Fruit fly (Drosophila melanogaster) whole organism, prepupa: ENCODE results near the gene CG7201.

Experiments
- Blimp-1 ChIP-seq: fragments of 200-800 bp; sonication (Bioruptor generic); optimal IDR thresholded peaks from 3 replicates; lab custom pipeline; 2017; ENCODE audit warnings: missing biosample characterization, missing genetic modification characterization, mild to moderate bottlenecking, moderate library complexity, missing genetic modification reagents
- CG10631 ChIP-seq: fragments of 200-800 bp; sonication (Bioruptor generic); optimal IDR thresholded peaks from 2 replicates; lab custom pipeline; 2016; ENCODE audit warnings: missing biosample characterization, missing genetic modification characterization
- CG11762 ChIP-seq: fragments of 200-800 bp; sonication (Bioruptor generic); optimal IDR thresholded peaks from 3 replicates; lab custom pipeline; 2016; ENCODE audit warnings: missing biosample characterization, missing genetic modification characterization; ENCODE audit not compliant: insufficient read depth
- CG11902 ChIP-seq: fragments of 200-800 bp; sonication (Bioruptor generic); optimal IDR thresholded peaks from 3 replicates; lab custom pipeline; 2016; ENCODE audit warnings: missing biosample characterization, missing genetic modification characterization
- CG15336 ChIP-seq: fragments of 200-800 bp; sonication (Bioruptor generic); IDR thresholded peaks from 2 replicates; pipeline ENCODE4 v1.3.6; 2022; ENCODE audit warnings: missing biosample characterization, missing genetic modification characterization
- CG1621 ChIP-seq: fragments of 200-800 bp; sonication (Bioruptor generic); optimal IDR thresholded peaks from 3 replicates; lab custom pipeline; 2018; ENCODE audit warnings: missing biosample characterization, mild to moderate bottlenecking, missing genetic modification characterization
- CG16779 ChIP-seq: fragments of 200-800 bp; sonication (Bioruptor generic); optimal IDR thresholded peaks from 3 replicates; lab custom pipeline; 2017; ENCODE audit warnings: missing biosample characterization, mild to moderate bottlenecking, missing genetic modification characterization
- CG31627 ChIP-seq: fragments of 200-800 bp; sonication (Bioruptor generic); optimal IDR thresholded peaks from 3 replicates; lab custom pipeline; 2016; ENCODE audit warnings: missing biosample characterization, missing genetic modification characterization
- CG32006 ChIP-seq: fragments of 200-800 bp; sonication (Bioruptor generic); optimal IDR thresholded peaks from 3 replicates; lab custom pipeline; 2017; ENCODE audit warnings: missing biosample characterization, mild to moderate bottlenecking, missing genetic modification characterization
- CG3919 ChIP-seq: fragments of 200-800 bp; sonication (Bioruptor generic); optimal IDR thresholded peaks from 3 replicates; lab custom pipeline; 2016; ENCODE audit warnings: missing biosample characterization, missing genetic modification characterization
- CG4318 ChIP-seq: fragments of 200-800 bp; sonication (Bioruptor generic); optimal IDR thresholded peaks from 3 replicates; lab custom pipeline; 2017; ENCODE audit warnings: missing biosample characterization, mild to moderate bottlenecking, missing genetic modification characterization
- CG6163 ChIP-seq: fragments of 200-800 bp; sonication (Bioruptor generic); IDR thresholded peaks from 3 replicates; pipeline ENCODE4 v1.3.6; 2022; ENCODE audit warnings: missing biosample characterization, missing genetic modification characterization
- CG6276 ChIP-seq: fragments of 200-800 bp; sonication (Bioruptor generic); optimal IDR thresholded peaks from 2 replicates; lab custom pipeline; 2017; ENCODE audit warnings: missing biosample characterization, mild to moderate bottlenecking, missing genetic modification characterization
- CG6792 ChIP-seq: fragments of 200-800 bp; sonication (Bioruptor generic); optimal IDR thresholded peaks from 3 replicates; lab custom pipeline; 2016; ENCODE audit warnings: missing biosample characterization, missing genetic modification characterization
- CG6808 ChIP-seq: fragments of 200-800 bp; sonication (Bioruptor generic); optimal IDR thresholded peaks from 3 replicates; lab custom pipeline; 2017; ENCODE audit warnings: missing biosample characterization, missing genetic modification characterization, mild to moderate bottlenecking, moderate library complexity, missing genetic modification reagents
- CG8119 ChIP-seq: fragments of 200-800 bp; sonication (Bioruptor generic); IDR thresholded peaks from 3 replicates; pipeline ENCODE4 v1.3.6; 2022; ENCODE audit warnings: missing biosample characterization, missing genetic modification characterization
- CG8319 ChIP-seq: fragments of 200-800 bp; sonication (Bioruptor generic); optimal IDR thresholded peaks from 3 replicates; lab custom pipeline; 2016; ENCODE audit warnings: missing biosample characterization, missing genetic modification characterization
- CG8632 ChIP-seq: fragments of 200-800 bp; sonication (Bioruptor generic); optimal IDR thresholded peaks from 3 replicates; lab custom pipeline; 2016; ENCODE audit warnings: missing biosample characterization, missing genetic modification characterization
- Eip78C ChIP-seq: fragments of 200-800 bp; sonication (Bioruptor generic); peaks from one replicate; lab custom pipeline; 2016; ENCODE audit warnings: missing biosample characterization, missing genetic modification characterization
- Ets96B ChIP-seq: fragments of 200-800 bp; optimal IDR thresholded peaks from 2 replicates; lab custom pipeline; 2019; ENCODE audit warnings: missing biosample characterization, mild to moderate bottlenecking, missing genetic modification characterization, moderate library complexity
- Gug ChIP-seq: fragments of 200-800 bp; sonication (Bioruptor generic); IDR thresholded peaks from 2 replicates; pipeline ENCODE4 v1.3.6; 2022; ENCODE audit warnings: missing biosample characterization, missing genetic modification characterization
- Hr4 ChIP-seq: fragments of 200-800 bp; sonication (Bioruptor generic); optimal IDR thresholded peaks from 3 replicates; lab custom pipeline; 2016; ENCODE audit warnings: missing biosample characterization, missing genetic modification characterization
- Lpt ChIP-seq: fragments of 200-800 bp; sonication (Bioruptor generic); optimal IDR thresholded peaks from 3 replicates; lab custom pipeline; 2016; ENCODE audit warnings: missing biosample characterization, missing genetic modification characterization
- Met ChIP-seq: fragments of 200-800 bp; sonication (Bioruptor generic); optimal IDR thresholded peaks from 3 replicates; lab custom pipeline; 2016; ENCODE audit warnings: missing biosample characterization, missing genetic modification characterization
- OdsH ChIP-seq: fragments of 200-800 bp; sonication (Bioruptor generic); optimal IDR thresholded peaks from 3 replicates; lab custom pipeline; 2016; ENCODE audit warnings: missing biosample characterization, missing genetic modification characterization
- Sox15 ChIP-seq: fragments of 200-800 bp; sonication (Bioruptor generic); optimal IDR thresholded peaks from 3 replicates; lab custom pipeline; 2016; ENCODE audit warnings: missing biosample characterization, missing genetic modification characterization
- cyc ChIP-seq: fragments of 200-800 bp; sonication (Bioruptor generic); optimal IDR thresholded peaks from 3 replicates; lab custom pipeline; 2016; ENCODE audit warnings: missing biosample characterization, missing genetic modification characterization
- dsx ChIP-seq: fragments of 200-800 bp; optimal IDR thresholded peaks from 3 replicates; lab custom pipeline; 2019; ENCODE audit warnings: missing biosample characterization, mild to moderate bottlenecking, missing genetic modification characterization, moderate library complexity; ENCODE audit not compliant: poor library complexity, severe bottlenecking
- eg ChIP-seq: fragments of 200-800 bp; sonication (Bioruptor generic); IDR thresholded peaks from 3 replicates; pipeline ENCODE4 v1.3.6; 2022; ENCODE audit warnings: missing biosample characterization, missing genetic modification characterization
- esn ChIP-seq: fragments of 200-800 bp; sonication (Bioruptor generic); optimal IDR thresholded peaks from 2 replicates; lab custom pipeline; 2016; ENCODE audit warnings: missing biosample characterization, mild to moderate bottlenecking, missing genetic modification characterization, moderate library complexity
- fd59A ChIP-seq: fragments of 200-800 bp; sonication (Bioruptor generic); optimal IDR thresholded peaks from 2 replicates; lab custom pipeline; 2017; ENCODE audit warnings: missing biosample characterization, mild to moderate bottlenecking, missing genetic modification characterization, missing genetic modification reagents
- fd85E ChIP-seq: fragments of 200-800 bp; sonication (Bioruptor generic); optimal IDR thresholded peaks from 3 replicates; lab custom pipeline; 2016; ENCODE audit warnings: missing biosample characterization, missing genetic modification characterization
- fkh ChIP-seq: fragments of 200-800 bp; sonication (Bioruptor generic); optimal IDR thresholded peaks from 3 replicates; lab custom pipeline; 2017; ENCODE audit warnings: missing biosample characterization, mild to moderate bottlenecking, missing genetic modification characterization, moderate library complexity
- spab ChIP-seq: fragments of 200-800 bp; sonication (Bioruptor generic); optimal IDR thresholded peaks from 2 replicates; lab custom pipeline; 2017; ENCODE audit warnings: missing biosample characterization, mild to moderate bottlenecking, missing genetic modification characterization, missing genetic modification reagents
- ss ChIP-seq, 2 experiments: fragments of 200-800 bp; sonication (Bioruptor generic); optimal IDR thresholded peaks; 2 replicates in 1 of 2; 3 replicates in 1 of 2; lab custom pipeline; 2017 to 2018; ENCODE audit warnings: mild to moderate bottlenecking in 2 of 2, missing biosample characterization in 2 of 2, missing genetic modification characterization in 2 of 2, moderate library complexity in 1 of 2
- svp ChIP-seq: fragments of 200-800 bp; sonication (Bioruptor generic); peaks from one replicate; lab custom pipeline; 2016; ENCODE audit warnings: missing biosample characterization, missing genetic modification characterization
- topi ChIP-seq: fragments of 200-800 bp; sonication (Bioruptor generic); optimal IDR thresholded peaks from 3 replicates; lab custom pipeline; 2016; ENCODE audit warnings: missing biosample characterization, missing genetic modification characterization
- vri ChIP-seq: fragments of 200-800 bp; sonication (Bioruptor generic); optimal IDR thresholded peaks from 3 replicates; lab custom pipeline; 2016; ENCODE audit warnings: missing biosample characterization, mild to moderate bottlenecking, missing genetic modification characterization

Gene CG7201

DNA sequence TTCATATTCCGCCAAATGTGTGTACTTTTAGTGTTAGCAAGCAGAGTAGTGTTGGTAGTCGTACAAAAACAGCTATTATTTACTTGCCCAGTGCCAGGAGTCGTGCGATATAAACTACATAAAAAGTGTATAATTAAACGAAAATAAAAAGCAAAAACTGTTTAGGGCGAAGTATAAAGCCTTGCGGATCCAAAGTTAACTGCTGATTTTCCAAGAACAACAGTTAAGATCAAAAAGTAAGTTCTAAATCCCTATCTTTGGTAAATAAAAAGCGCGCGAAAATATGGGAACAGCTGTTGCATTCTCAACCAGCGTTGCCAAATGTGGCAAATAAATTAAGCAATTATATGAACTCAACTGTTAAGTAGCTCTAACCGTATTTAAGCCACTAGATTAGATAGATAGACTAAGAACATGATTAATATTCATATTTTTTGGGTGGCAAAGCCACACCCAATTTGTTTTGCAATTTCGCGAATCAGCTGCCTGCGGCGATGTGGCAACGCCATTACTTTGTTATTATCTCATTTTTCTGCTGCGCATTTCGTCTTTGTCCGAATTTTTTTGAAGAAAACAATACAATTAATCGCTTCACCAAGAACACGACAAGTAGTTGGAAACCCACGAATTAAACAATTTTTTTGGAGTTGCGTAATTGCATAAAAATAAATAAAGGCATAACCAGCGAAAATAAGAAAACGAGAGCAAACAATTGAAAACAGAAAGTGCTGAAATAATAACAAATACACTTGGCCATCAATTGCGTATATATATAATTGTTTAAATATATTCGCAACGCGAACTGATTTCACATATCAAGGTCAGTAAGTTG is 45.4 kb upstream of the CG7201 start, which contains the start of the genes Prim1 and CG7083 (continued):
- TF ChIP-seq ss (GFP tag; optimal IDR thresholded peaks at IDR 0.05; lab: Kevin White, UChicago) (peak in 1 of 2 experiments; percentile 47), esn (GFP tag; lab: Kevin White, UChicago) (peak; percentile 79), topi (peak; percentile 67), CG16779 (tag; lab: Kevin White, UChicago) (no peak), CG6792 (GFP tag; lab: Kevin White, UChicago) (peak; percentile 45), fd59A (no peak), Sox15 (GFP tag; lab: Kevin White, UChicago) (peak; percentile 2), CG31627 (peak; percentile 74), vri (GFP tag; lab: Kevin White, UChicago) (peak; percentile 93), Ets96B (peak; percentile 41), eg (GFP tag; lab: Robert Waterston, UW) (no peak), CG8319 (GFP tag; lab: Kevin White, UChicago) (peak; percentile 51)

DNA sequence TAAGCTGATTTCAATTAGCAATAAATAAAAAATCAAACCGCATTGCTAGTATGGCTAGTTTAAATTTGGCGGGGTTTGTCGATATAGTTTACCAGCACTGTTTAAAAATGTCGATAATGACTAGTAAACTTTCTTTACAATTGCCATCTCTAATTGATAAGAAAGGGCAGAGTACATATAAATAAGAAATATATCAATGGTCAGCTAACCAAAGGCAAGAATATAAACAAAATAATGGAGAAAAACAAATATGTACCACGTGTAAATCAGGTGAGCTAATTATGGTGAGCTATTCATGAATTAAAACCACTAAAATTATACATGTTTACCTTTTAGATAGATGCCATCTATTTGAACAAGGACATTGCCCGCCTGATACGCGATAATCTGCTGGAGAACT is 43.8 kb upstream of the CG7201 start, which contains the start of gene Pex2:
Gene Pex2 (plus strand): TSS at position 131 of the 400 bp plus-strand sequence.
- TF ChIP-seq cyc (GFP tag; lab: Kevin White, UChicago) (no peak), OdsH (no peak), CG6808 (GFP tag; lab: Kevin White, UChicago) (peak; percentile 52), fkh (GFP tag; lab: Kevin White, UChicago) (peak; percentile 75), Eip78C (GFP tag; lab: Kevin White, UChicago) (peak; percentile 79), Met (GFP tag; lab: Kevin White, UChicago) (peak; percentile 27), svp (GFP tag; lab: Kevin White, UChicago) (peak; percentile 98), CG16779 (tag; lab: Kevin White, UChicago) (peak; percentile 8), CG3919 (GFP tag; lab: Kevin White, UChicago) (peak; percentile 23)

DNA sequence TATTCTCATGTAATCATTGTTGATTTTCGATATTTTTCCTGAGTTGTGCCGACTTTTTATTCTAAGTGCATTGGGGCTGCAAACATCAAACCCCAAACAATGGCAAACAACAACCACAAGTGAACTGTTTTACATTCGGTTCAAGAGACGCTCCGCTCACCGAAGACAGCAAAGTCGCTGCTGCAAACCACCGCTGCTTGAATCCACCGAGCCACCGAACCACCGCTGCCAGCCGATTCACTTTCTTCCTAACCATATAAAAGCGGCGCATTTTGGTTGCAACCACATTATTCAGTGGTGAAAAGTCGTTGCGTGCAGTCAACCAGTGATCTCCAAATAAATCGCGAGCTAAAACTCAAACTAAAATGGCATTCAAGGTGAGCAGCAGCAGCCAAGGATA is 41.2 kb upstream of the CG7201 start, which contains the start of gene Cpr66Cb:
Gene Cpr66Cb (plus strand): TSS at position 301 of the 400 bp plus-strand sequence.
- no peak for TF ChIP-seq CG6808 (GFP tag; lab: Kevin White, UChicago)
- TF ChIP-seq fd85E (GFP tag; lab: Kevin White, UChicago): no peak
- TF ChIP-seq CG6163 (GFP tag; lab: Robert Waterston, UW): no peak
- TF ChIP-seq spab (GFP tag; lab: Kevin White, UChicago): no peak
- TF ChIP-seq CG6276: no peak
- TF ChIP-seq Blimp-1 (GFP tag; lab: Kevin White, UChicago): no peak
- no peak for TF ChIP-seq CG11762 (GFP tag; lab: Kevin White, UChicago)
- TF ChIP-seq Gug (GFP tag; lab: Robert Waterston, UW): no peak
- TF ChIP-seq CG32006 (GFP tag; lab: Kevin White, UChicago): peak; percentile 53
- no peak for TF ChIP-seq CG1621 (tag; lab: Kevin White, UChicago)
- no peak for TF ChIP-seq cyc (GFP tag; lab: Kevin White, UChicago)
- peak; percentile 7 for TF ChIP-seq Lpt (GFP tag; lab: Kevin White, UChicago)
- no peak for TF ChIP-seq dsx (GFP tag; lab: Kevin White, UChicago)
- 0 out of 3 replicates have a peak, but pooled peaks have one; percentile 16 for TF ChIP-seq eg (GFP tag; lab: Robert Waterston, UW)
- no peak for TF ChIP-seq fkh (GFP tag; lab: Kevin White, UChicago)
- TF ChIP-seq topi: no peak
- TF ChIP-seq svp (GFP tag; lab: Kevin White, UChicago): no peak

DNA sequence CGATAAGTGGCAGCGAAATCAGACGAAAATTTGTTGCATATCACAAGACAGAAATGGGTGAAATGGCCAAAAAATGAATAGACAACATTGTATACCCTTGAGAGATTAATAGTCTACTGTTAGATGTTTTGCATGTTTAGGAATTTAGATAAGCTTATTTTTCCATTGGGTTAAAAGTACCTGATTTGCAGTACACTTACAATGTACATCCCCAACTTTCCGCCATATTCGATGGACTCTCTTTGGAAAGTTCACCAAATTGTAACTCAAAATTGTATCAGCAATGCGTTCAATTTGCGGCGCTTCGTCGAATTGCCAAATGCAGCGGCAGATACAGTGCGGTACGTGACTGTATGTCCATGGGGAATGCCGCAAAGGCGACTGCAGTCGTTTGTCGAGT is 39.2 kb upstream of the CG7201 start:
- TF ChIP-seq Blimp-1 (GFP tag; lab: Kevin White, UChicago) (no peak), vri (GFP tag; lab: Kevin White, UChicago) (no peak), CG32006 (GFP tag; lab: Kevin White, UChicago) (peak; percentile 35), fd85E (GFP tag; lab: Kevin White, UChicago) (no peak), CG10631 (GFP tag; lab: Kevin White, UChicago) (no peak), cyc (GFP tag; lab: Kevin White, UChicago) (no peak), CG4318 (GFP tag; lab: Kevin White, UChicago) (peak; percentile 25), eg (GFP tag; lab: Robert Waterston, UW) (peak; percentile 60; the same call in 2 of the 3 replicates), CG6276 (peak; percentile 39), CG8632 (GFP tag; lab: Kevin White, UChicago) (no peak), CG15336 (0 out of 2 replicates have a peak, but pooled peaks have one; percentile 21), CG11902 (GFP tag; lab: Kevin White, UChicago) (no peak), CG8119 (GFP tag; lab: Robert Waterston, UW) (peak; percentile 59; the same call in 2 of the 3 replicates), Hr4 (GFP tag; lab: Kevin White, UChicago) (peak; percentile 48)
